Worm (Caenorhabditis elegans) whole organism, L2 larva: ENCODE results near the gene kin-24.

Source experiments
- C34F6.9 ChIP-seq: fragments of 150-350 bp; optimal IDR thresholded peaks from 2 replicates; lab custom pipeline; 2014; ENCODE audit warnings: missing biosample characterization, missing genetic modification characterization
- F13H6.1 ChIP-seq: sonication (generic microtip); optimal IDR thresholded peaks from 2 replicates; lab custom pipeline; 2016; ENCODE audit warnings: missing genetic modification characterization, missing compliant biosample characterization
- R02D3.7 ChIP-seq: fragments of 150-350 bp; optimal IDR thresholded peaks from 2 replicates; lab custom pipeline; 2014; ENCODE audit warnings: missing biosample characterization, missing genetic modification characterization
- Y55F3AM.14 ChIP-seq: fragments of 200-800 bp; sonication (Bioruptor generic); optimal IDR thresholded peaks from 2 replicates; lab custom pipeline; 2018; ENCODE audit warnings: mild to moderate bottlenecking, missing genetic modification characterization, missing compliant biosample characterization
- ZK546.5 ChIP-seq: sonication (generic microtip); optimal IDR thresholded peaks from 2 replicates; lab custom pipeline; 2017; ENCODE audit warnings: missing biosample characterization, missing genetic modification characterization
- alr-1 ChIP-seq: fragments of 150-350 bp; optimal IDR thresholded peaks from 2 replicates; lab custom pipeline; 2014; ENCODE audit warnings: missing biosample characterization, missing genetic modification characterization
- aly-2 ChIP-seq: fragments of 150-350 bp; optimal IDR thresholded peaks from 2 replicates; lab custom pipeline; 2014; ENCODE audit warnings: missing biosample characterization, missing genetic modification characterization
- ama-1 ChIP-seq: fragments of 150-350 bp; optimal IDR thresholded peaks from 2 replicates; lab custom pipeline; 2018; ENCODE audit warnings: inconsistent platforms
- blmp-1 ChIP-seq: sonication (generic microtip); optimal IDR thresholded peaks from 2 replicates; lab custom pipeline; 2017; ENCODE audit warnings: missing genetic modification characterization, mild to moderate bottlenecking, missing compliant biosample characterization, antibody characterized with exemption, moderate library complexity; ENCODE audit not compliant: insufficient read depth
- ceh-82 ChIP-seq: fragments of 150-350 bp; optimal IDR thresholded peaks from 2 replicates; lab custom pipeline; 2014; ENCODE audit warnings: missing biosample characterization, missing genetic modification characterization
- crh-2 ChIP-seq: sonication (generic microtip); optimal IDR thresholded peaks from 2 replicates; lab custom pipeline; 2017; ENCODE audit warnings: missing biosample characterization, missing genetic modification characterization
- dmd-4 ChIP-seq: sonication (generic microtip); optimal IDR thresholded peaks from 2 replicates; lab custom pipeline; 2017; ENCODE audit warnings: missing biosample characterization, missing genetic modification characterization
- egl-27 ChIP-seq: sonication (generic microtip); optimal IDR thresholded peaks from 3 replicates; lab custom pipeline; 2017; ENCODE audit warnings: missing biosample characterization, missing genetic modification reagents, missing genetic modification characterization
- elt-1 ChIP-seq: fragments of 150-350 bp; optimal IDR thresholded peaks from 2 replicates; lab custom pipeline; 2014; ENCODE audit warnings: missing biosample characterization, missing genetic modification characterization
- elt-3 ChIP-seq: sonication (generic microtip); optimal IDR thresholded peaks from 2 replicates; lab custom pipeline; 2017; ENCODE audit warnings: missing biosample characterization, missing genetic modification characterization
- fos-1 ChIP-seq: fragments of 150-350 bp; optimal IDR thresholded peaks from 2 replicates; lab custom pipeline; 2014; ENCODE audit warnings: missing biosample characterization, missing genetic modification characterization
- gmeb-1 ChIP-seq: fragments of 150-350 bp; optimal IDR thresholded peaks from 2 replicates; lab custom pipeline; 2014; ENCODE audit warnings: missing biosample characterization, missing genetic modification characterization
- lsy-2 ChIP-seq, 2 experiments: fragments of 150-350 bp in 1 of 2; sonication (generic microtip) in 1 of 2; optimal IDR thresholded peaks; 2 replicates each; lab custom pipeline; 2014 to 2017; ENCODE audit warnings: missing biosample characterization in 2 of 2, missing genetic modification characterization in 2 of 2
- mab-5 ChIP-seq: fragments of 150-350 bp; optimal IDR thresholded peaks from 2 replicates; lab custom pipeline; 2014; ENCODE audit warnings: missing biosample characterization, missing genetic modification characterization
- mdl-1 ChIP-seq, 2 experiments: fragments of 150-350 bp in 1 of 2; sonication (generic microtip) in 1 of 2; optimal IDR thresholded peaks; 2 replicates each; lab custom pipeline; 2017; ENCODE audit warnings: missing biosample characterization in 2 of 2, missing genetic modification characterization in 2 of 2
- nhr-10 ChIP-seq: sonication (generic microtip); optimal IDR thresholded peaks from 2 replicates; lab custom pipeline; 2017; ENCODE audit warnings: missing biosample characterization, missing genetic modification characterization
- nhr-11 ChIP-seq: fragments of 150-350 bp; optimal IDR thresholded peaks from 2 replicates; lab custom pipeline; 2014; ENCODE audit warnings: missing biosample characterization, missing genetic modification characterization
- nhr-12 ChIP-seq: fragments of 150-350 bp; optimal IDR thresholded peaks from 2 replicates; lab custom pipeline; 2014; ENCODE audit warnings: missing biosample characterization, missing genetic modification characterization
- nhr-129 ChIP-seq: fragments of 150-350 bp; optimal IDR thresholded peaks from 2 replicates; lab custom pipeline; 2014; ENCODE audit warnings: missing biosample characterization, missing genetic modification characterization
- nhr-23 ChIP-seq: fragments of 150-350 bp; optimal IDR thresholded peaks from 2 replicates; lab custom pipeline; 2014; ENCODE audit warnings: missing biosample characterization, missing genetic modification reagents, missing genetic modification characterization
- nhr-237 ChIP-seq: fragments of 150-350 bp; optimal IDR thresholded peaks from 2 replicates; lab custom pipeline; 2014; ENCODE audit warnings: missing biosample characterization, missing genetic modification characterization
- nhr-25 ChIP-seq: fragments of 150-350 bp; sonication (generic microtip); optimal IDR thresholded peaks from 3 replicates; lab custom pipeline; 2014; ENCODE audit warnings: missing biosample characterization, missing genetic modification characterization
- nhr-6 ChIP-seq: fragments of 150-350 bp; optimal IDR thresholded peaks from 2 replicates; lab custom pipeline; 2014; ENCODE audit warnings: missing biosample characterization, missing genetic modification characterization
- nhr-77 ChIP-seq: fragments of 150-350 bp; optimal IDR thresholded peaks from 2 replicates; lab custom pipeline; 2014; ENCODE audit warnings: missing biosample characterization, missing genetic modification characterization
- peb-1 ChIP-seq: fragments of 150-350 bp; optimal IDR thresholded peaks from 2 replicates; lab custom pipeline; 2014; ENCODE audit warnings: missing biosample characterization, missing genetic modification characterization
- sem-4 ChIP-seq: fragments of 150-350 bp; optimal IDR thresholded peaks from 2 replicates; lab custom pipeline; 2014; ENCODE audit warnings: missing biosample characterization, missing genetic modification reagents, missing genetic modification characterization
- skn-1 ChIP-seq: sonication (generic microtip); optimal IDR thresholded peaks from 2 replicates; lab custom pipeline; 2017; ENCODE audit warnings: missing biosample characterization, missing genetic modification characterization
- sma-3 ChIP-seq: sonication (generic microtip); optimal IDR thresholded peaks from 2 replicates; lab custom pipeline; 2016; ENCODE audit warnings: missing genetic modification reagents, missing genetic modification characterization, missing compliant biosample characterization
- sma-9 ChIP-seq, 2 experiments: fragments of 150-350 bp in 1 of 2; sonication (generic microtip) in 1 of 2; optimal IDR thresholded peaks; 2 replicates each; lab custom pipeline; 2014 to 2016; ENCODE audit warnings: missing genetic modification characterization in 2 of 2, mild to moderate bottlenecking in 1 of 2, missing biosample characterization in 1 of 2, missing compliant biosample characterization in 1 of 2, missing genetic modification reagents in 1 of 2, moderate library complexity in 1 of 2
- snpc-4 ChIP-seq: fragments of 150-350 bp; optimal IDR thresholded peaks from 2 replicates; lab custom pipeline; 2014; ENCODE audit warnings: missing biosample characterization, missing genetic modification characterization
- unc-39 ChIP-seq: fragments of 150-350 bp; optimal IDR thresholded peaks from 2 replicates; lab custom pipeline; 2014; ENCODE audit warnings: missing biosample characterization, missing genetic modification characterization
- zag-1 ChIP-seq: fragments of 150-350 bp; optimal IDR thresholded peaks from 2 replicates; lab custom pipeline; 2014; ENCODE audit warnings: missing biosample characterization, missing genetic modification characterization
- ztf-11 ChIP-seq: sonication (generic microtip); optimal IDR thresholded peaks from 2 replicates; lab custom pipeline; 2017; ENCODE audit warnings: missing biosample characterization, missing genetic modification characterization
- ztf-4 ChIP-seq: fragments of 150-350 bp; optimal IDR thresholded peaks from 2 replicates; lab custom pipeline; 2014; ENCODE audit warnings: missing biosample characterization, missing genetic modification characterization

The kin-24 gene

DNA sequence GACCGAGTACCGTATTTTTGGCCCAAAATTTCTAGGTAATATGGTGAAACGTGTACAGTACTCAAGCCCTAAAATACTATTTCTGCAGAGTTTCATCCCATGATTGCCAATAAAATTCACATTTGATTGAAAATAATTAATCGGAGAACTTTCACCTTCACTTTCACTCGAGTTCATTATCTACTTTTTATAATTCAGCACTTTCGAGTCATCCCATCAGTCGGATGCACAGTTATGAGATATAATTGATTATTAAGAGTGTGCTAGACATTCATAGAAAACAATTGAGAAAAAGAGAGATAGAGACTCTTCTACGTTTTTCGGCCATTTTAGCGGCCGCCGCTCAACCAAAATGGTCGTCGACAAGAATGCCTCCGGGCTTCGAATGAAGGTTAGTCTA, 38.2 kb downstream of the kin-24 start, which contains the start of gene fat-3:
Gene fat-3 (plus strand): TSS at position 313 of the 400 bp plus-strand sequence.
- TF ChIP-seq F13H6.1 (tag; lab: Kevin White, UChicago) (peak; percentile 1), mab-5 (tag; lab: Kevin White, UChicago) (no peak), C34F6.9 (tag; lab: Kevin White, UChicago) (peak; percentile 30), nhr-23 (tag; lab: Kevin White, UChicago) (no peak), crh-2 (tag; lab: Kevin White, UChicago) (peak; percentile 33), fos-1 (peak; percentile 72), nhr-77 (tag; lab: Kevin White, UChicago) (no peak), lsy-2 (tag; optimal IDR thresholded peaks at IDR 0.05; lab: Kevin White, UChicago) (peak in 1 of 2 experiments; percentile 24), blmp-1 (tag; lab: Kevin White, UChicago) (peak; percentile 91), sma-9 (GFP tag; optimal IDR thresholded peaks at IDR 0.05; lab: Kevin White, UChicago) (peak; percentile 62), sma-9 (tag; optimal IDR thresholded peaks at IDR 0.05; lab: Kevin White, UChicago) (no peak)
- TF ChIP-seq, all 48 proteins: peak for 7

DNA sequence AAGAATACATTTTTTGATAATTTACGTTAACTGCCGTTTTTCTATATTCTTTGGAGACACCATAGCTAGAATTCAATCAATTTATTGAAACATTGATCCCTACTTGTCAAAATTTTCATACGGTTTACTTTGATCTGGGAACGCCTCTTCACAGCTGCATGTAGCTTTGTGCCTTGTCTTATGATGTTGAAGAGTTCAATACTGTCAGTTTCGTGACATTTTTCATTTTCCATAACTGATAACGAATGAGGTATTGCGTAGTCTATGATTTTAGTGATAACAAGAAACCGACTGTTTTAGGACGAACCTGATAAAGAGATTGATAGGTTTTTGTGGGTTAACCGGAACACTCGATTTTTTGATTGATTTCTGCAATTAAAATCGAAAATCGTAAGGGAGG, 39.5 kb downstream of the kin-24 start:
- TF ChIP-seq dmd-4 (tag; lab: Kevin White, UChicago): no peak
- no peak for TF ChIP-seq unc-39 (tag; lab: Kevin White, UChicago)
- no peak for TF ChIP-seq nhr-237
- TF ChIP-seq ztf-11 (tag; lab: Kevin White, UChicago): no peak
- no peak for TF ChIP-seq mdl-1 (tag; optimal IDR thresholded peaks at IDR 0.05; lab: Kevin White, UChicago)
- TF ChIP-seq Y55F3AM.14 (GFP tag; lab: Kevin White, UChicago): no peak
- no peak for TF ChIP-seq nhr-25 (tag; lab: Kevin White, UChicago)
- no peak for TF ChIP-seq aly-2 (tag; lab: Kevin White, UChicago)
- no peak for TF ChIP-seq sem-4 (tag; lab: Kevin White, UChicago)
- peak; percentile 91 for TF ChIP-seq fos-1
- peak; percentile 83 for TF ChIP-seq sma-9 (GFP tag; optimal IDR thresholded peaks at IDR 0.05; lab: Kevin White, UChicago)
- no peak for TF ChIP-seq sma-9 (tag; optimal IDR thresholded peaks at IDR 0.05; lab: Kevin White, UChicago)
- TF ChIP-seq crh-2 (tag; lab: Kevin White, UChicago): peak; percentile 78
- no peak for TF ChIP-seq nhr-12 (tag; lab: Kevin White, UChicago)
- TF ChIP-seq R02D3.7 (tag; lab: Kevin White, UChicago): no peak
- TF ChIP-seq sma-3 (GFP tag; lab: Kevin White, UChicago): peak; percentile 24
- TF ChIP-seq nhr-6 (tag; lab: Kevin White, UChicago): no peak
- TF ChIP-seq skn-1: no peak
- no peak for TF ChIP-seq lsy-2 (tag; optimal IDR thresholded peaks at IDR 0.05; lab: Kevin White, UChicago)
- TF ChIP-seq nhr-129 (tag; lab: Kevin White, UChicago): peak; percentile 21
- TF ChIP-seq zag-1 (tag; lab: Kevin White, UChicago): no peak
- TF ChIP-seq elt-1 (tag; lab: Kevin White, UChicago): no peak
- no peak for TF ChIP-seq ama-1 (lab: Kevin White, UChicago)
- peak; percentile 48 for TF ChIP-seq gmeb-1 (tag; lab: Kevin White, UChicago)
- no peak for TF ChIP-seq peb-1 (tag; lab: Kevin White, UChicago)
- no peak for TF ChIP-seq elt-3
- TF ChIP-seq ZK546.5 (tag; lab: Kevin White, UChicago): no peak
- TF ChIP-seq egl-27: no peak
- peak; percentile 25 for TF ChIP-seq F13H6.1 (tag; lab: Kevin White, UChicago)
- no peak for TF ChIP-seq snpc-4 (tag; lab: Kevin White, UChicago)
- TF ChIP-seq C34F6.9 (tag; lab: Kevin White, UChicago): no peak
- no peak for TF ChIP-seq ceh-82
- no peak for TF ChIP-seq nhr-77 (tag; lab: Kevin White, UChicago)
- no peak for TF ChIP-seq nhr-11 (tag; lab: Kevin White, UChicago)
- TF ChIP-seq blmp-1 (tag; lab: Kevin White, UChicago): peak; percentile 34
- TF ChIP-seq nhr-10 (tag; lab: Kevin White, UChicago): no peak
- TF ChIP-seq ztf-4: no peak
- TF ChIP-seq alr-1 (tag; lab: Kevin White, UChicago): no peak

DNA sequence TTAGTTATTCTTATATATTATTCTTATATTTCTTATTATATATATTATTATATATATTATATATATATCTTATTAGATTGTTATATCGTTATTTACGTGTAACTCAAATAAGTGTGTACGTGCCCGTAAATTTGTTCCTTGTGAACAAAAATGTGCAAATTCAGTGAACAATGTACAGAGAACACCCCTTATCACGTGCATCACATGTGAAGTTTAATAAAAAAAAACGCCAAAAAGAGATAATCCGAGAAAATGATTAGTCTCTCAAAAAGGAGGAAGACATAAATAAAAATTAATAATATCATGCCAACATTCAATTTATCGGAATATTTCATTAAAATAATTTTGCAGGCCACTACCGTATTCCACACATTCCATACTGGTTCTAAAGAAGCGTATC, 41.2 kb downstream of the kin-24 start:
- TF ChIP-seq ceh-82 (no peak), sma-9 (GFP tag; optimal IDR thresholded peaks at IDR 0.05; lab: Kevin White, UChicago) (peak; percentile 14), sma-9 (tag; optimal IDR thresholded peaks at IDR 0.05; lab: Kevin White, UChicago) (no peak)
- TF ChIP-seq, all 48 proteins: peak for 1
